Fruit fly (Drosophila melanogaster) whole organism, embryonic: ENCODE data around the gene CG15764.
A peak's percentile ranks its signal among the peaks of the same experiment; 100 is the strongest.

ENCODE experiments used
- Adf1 ChIP-seq: fragments of 200-800 bp; sonication (Bioruptor generic); IDR thresholded peaks from 2 replicates; pipeline ENCODE4 v1.3.6; 2022; ENCODE audit warnings: missing biosample characterization, missing genetic modification characterization
- CG10979 ChIP-seq: fragments of 200-800 bp; sonication (Bioruptor generic); optimal IDR thresholded peaks from 2 replicates; lab custom pipeline; 2018; ENCODE audit warnings: missing biosample characterization, mild to moderate bottlenecking, missing genetic modification characterization, moderate library complexity
- CG11085 ChIP-seq: fragments of 200-800 bp; sonication (Bioruptor generic); IDR thresholded peaks from 2 replicates; pipeline ENCODE4 v1.3.6; 2022; ENCODE audit warnings: missing biosample characterization, missing genetic modification characterization
- CG11398 ChIP-seq: fragments of 200-800 bp; sonication (Bioruptor generic); optimal IDR thresholded peaks from 2 replicates; lab custom pipeline; 2016; ENCODE audit warnings: missing biosample characterization, missing genetic modification characterization
- CG11456 ChIP-seq: fragments of 200-800 bp; sonication (Bioruptor generic); IDR thresholded peaks from 3 replicates; pipeline ENCODE4 v1.3.6; 2022; ENCODE audit warnings: missing biosample characterization, missing genetic modification characterization
- CG12155 ChIP-seq: fragments of 200-800 bp; sonication (Bioruptor generic); optimal IDR thresholded peaks from 3 replicates; lab custom pipeline; 2016; ENCODE audit warnings: missing biosample characterization, missing genetic modification characterization
- CG12744 ChIP-seq: fragments of 200-800 bp; sonication (Bioruptor generic); optimal IDR thresholded peaks from 2 replicates; lab custom pipeline; 2016; ENCODE audit warnings: missing biosample characterization, missing genetic modification characterization
- CG15011 ChIP-seq: fragments of 200-800 bp; sonication (Bioruptor generic); optimal IDR thresholded peaks from 3 replicates; lab custom pipeline; 2018; ENCODE audit warnings: missing biosample characterization, mild to moderate bottlenecking, missing genetic modification characterization
- CG2678 ChIP-seq: fragments of 200-800 bp; sonication (Bioruptor generic); optimal IDR thresholded peaks from 3 replicates; lab custom pipeline; 2019; ENCODE audit warnings: missing biosample characterization, mild to moderate bottlenecking, missing genetic modification characterization, moderate library complexity
- CG2712 ChIP-seq: fragments of 200-800 bp; optimal IDR thresholded peaks from 3 replicates; lab custom pipeline; 2019; ENCODE audit warnings: missing biosample characterization, mild to moderate bottlenecking, missing genetic modification characterization, moderate library complexity
- CG3065 ChIP-seq: fragments of 200-800 bp; sonication (Bioruptor generic); optimal IDR thresholded peaks from 2 replicates; lab custom pipeline; 2016; ENCODE audit warnings: missing biosample characterization, missing genetic modification characterization
- CG33213 ChIP-seq: fragments of 200-800 bp; sonication (Bioruptor generic); optimal IDR thresholded peaks from 3 replicates; lab custom pipeline; 2016; ENCODE audit warnings: missing biosample characterization, missing genetic modification characterization
- CG3726 ChIP-seq: fragments of 200-800 bp; sonication (Bioruptor generic); IDR thresholded peaks from 3 replicates; pipeline ENCODE4, ENCODE4 v1.3.6; 2022; ENCODE audit warnings: missing biosample characterization, missing genetic modification characterization
- CG4730 ChIP-seq: fragments of 200-800 bp; sonication (Bioruptor generic); IDR thresholded peaks from 2 replicates; pipeline ENCODE4 v1.3.6; 2022; ENCODE audit warnings: missing biosample characterization, missing genetic modification characterization
- CG6254 ChIP-seq: fragments of 200-800 bp; sonication (Bioruptor generic); optimal IDR thresholded peaks from 3 replicates; lab custom pipeline; 2017; ENCODE audit warnings: mild to moderate bottlenecking, missing biosample characterization, missing genetic modification reagents, missing genetic modification characterization
- Dll ChIP-seq: fragments of 200-800 bp; sonication (Bioruptor generic); IDR thresholded peaks from 4 replicates; pipeline ENCODE4 v1.3.6; 2022; ENCODE audit warnings: missing biosample characterization, missing genetic modification characterization; ENCODE audit not compliant: partially characterized antibody
- E2f2 ChIP-seq: fragments of 200-800 bp; sonication (Bioruptor generic); IDR thresholded peaks from 2 replicates; pipeline ENCODE4 v1.3.6; 2022; ENCODE audit warnings: missing biosample characterization, missing genetic modification characterization
- Hmr ChIP-seq: fragments of 200-800 bp; sonication (Bioruptor generic); optimal IDR thresholded peaks from 3 replicates; lab custom pipeline; 2017; ENCODE audit warnings: mild to moderate bottlenecking, missing biosample characterization, missing genetic modification reagents, missing genetic modification characterization
- Hr3 ChIP-seq: fragments of 200-800 bp; sonication (Bioruptor generic); optimal IDR thresholded peaks from 3 replicates; lab custom pipeline; 2016; ENCODE audit warnings: missing biosample characterization, missing genetic modification characterization
- MBD-R2 ChIP-seq: fragments of 200-800 bp; sonication (Bioruptor generic); IDR thresholded peaks from 2 replicates; pipeline ENCODE4 v1.3.6; 2022; ENCODE audit warnings: missing biosample characterization, missing genetic modification characterization
- Mad ChIP-seq: fragments of 200-800 bp; sonication (Bioruptor generic); optimal IDR thresholded peaks from 2 replicates; lab custom pipeline; 2016; ENCODE audit warnings: missing biosample characterization, missing genetic modification characterization
- NfI ChIP-seq: fragments of 200-800 bp; sonication (Bioruptor generic); optimal IDR thresholded peaks from 3 replicates; lab custom pipeline; 2018; ENCODE audit warnings: missing biosample characterization, mild to moderate bottlenecking, missing genetic modification characterization, moderate library complexity
- Oaz ChIP-seq: fragments of 200-800 bp; sonication (Bioruptor generic); IDR thresholded peaks from 2 replicates; pipeline ENCODE4 v1.3.6; 2022; ENCODE audit warnings: missing biosample characterization, missing genetic modification characterization
- Ptx1 ChIP-seq: fragments of 200-800 bp; sonication (Bioruptor generic); IDR thresholded peaks from 2 replicates; pipeline ENCODE4 v1.3.6; 2022; ENCODE audit warnings: missing biosample characterization, missing genetic modification characterization
- Vsx1 ChIP-seq: fragments of 200-800 bp; sonication (Bioruptor generic); optimal IDR thresholded peaks from 2 replicates; lab custom pipeline; 2017; ENCODE audit warnings: missing biosample characterization, mild to moderate bottlenecking, missing genetic modification characterization, missing genetic modification reagents
- Xbp1 ChIP-seq: fragments of 200-800 bp; sonication (Bioruptor generic); optimal IDR thresholded peaks from 3 replicates; lab custom pipeline; 2016; ENCODE audit warnings: missing biosample characterization, mild to moderate bottlenecking, missing genetic modification characterization
- abd-A ChIP-seq: fragments of 200-800 bp; sonication (Bioruptor generic); optimal IDR thresholded peaks from 3 replicates; lab custom pipeline; 2019; ENCODE audit warnings: missing biosample characterization, mild to moderate bottlenecking, missing genetic modification characterization, moderate library complexity
- az2 ChIP-seq: fragments of 200-800 bp; sonication (Bioruptor generic); optimal IDR thresholded peaks from 3 replicates; lab custom pipeline; 2016; ENCODE audit warnings: missing biosample characterization, missing genetic modification characterization
- caup ChIP-seq: fragments of 200-800 bp; sonication (Bioruptor generic); optimal IDR thresholded peaks from 3 replicates; lab custom pipeline; 2017; ENCODE audit warnings: missing biosample characterization, mild to moderate bottlenecking, missing genetic modification characterization, moderate library complexity; ENCODE audit not compliant: severe bottlenecking
- chm ChIP-seq: fragments of 200-800 bp; sonication (Bioruptor generic); IDR thresholded peaks from 2 replicates; pipeline ENCODE4 v1.3.6; 2022; ENCODE audit warnings: missing biosample characterization, missing genetic modification characterization
- disco-r ChIP-seq: fragments of 200-800 bp; sonication (Bioruptor generic); optimal IDR thresholded peaks from 2 replicates; lab custom pipeline; 2016; ENCODE audit warnings: missing biosample characterization, missing genetic modification characterization
- dysf ChIP-seq: fragments of 200-800 bp; sonication (Bioruptor generic); IDR thresholded peaks from 3 replicates; pipeline ENCODE4 v1.3.6; 2022; ENCODE audit warnings: missing biosample characterization, missing genetic modification characterization
- ewg ChIP-seq: fragments of 200-800 bp; sonication (Bioruptor generic); optimal IDR thresholded peaks from 3 replicates; lab custom pipeline; 2017; ENCODE audit warnings: mild to moderate bottlenecking, missing biosample characterization, missing genetic modification reagents, missing genetic modification characterization
- fd64A ChIP-seq: fragments of 200-800 bp; sonication (Bioruptor generic); optimal IDR thresholded peaks from 3 replicates; lab custom pipeline; 2018; ENCODE audit warnings: missing biosample characterization, mild to moderate bottlenecking, missing genetic modification characterization
- gsb-n ChIP-seq: fragments of 200-800 bp; sonication (Bioruptor generic); optimal IDR thresholded peaks from 3 replicates; lab custom pipeline; 2018; ENCODE audit warnings: missing biosample characterization, mild to moderate bottlenecking, missing genetic modification characterization
- hb ChIP-seq: fragments of 200-800 bp; sonication (Bioruptor generic); IDR thresholded peaks from 3 replicates; pipeline ENCODE4 v1.3.6; 2022; ENCODE audit warnings: missing biosample characterization, missing genetic modification characterization; ENCODE audit not compliant: partially characterized antibody
- insv ChIP-seq, 2 experiments: fragments of 200-800 bp; sonication (Bioruptor generic); optimal IDR thresholded peaks; 3 replicates each; lab custom pipeline; 2016 to 2018; ENCODE audit warnings: missing biosample characterization in 2 of 2, missing genetic modification characterization in 2 of 2
- jigr1 ChIP-seq: fragments of 200-800 bp; sonication (Bioruptor generic); IDR thresholded peaks from 3 replicates; pipeline ENCODE4 v1.3.6; 2022; ENCODE audit warnings: missing biosample characterization, missing genetic modification characterization
- kay ChIP-seq: fragments of 200-800 bp; sonication (Bioruptor generic); optimal IDR thresholded peaks from 2 replicates; lab custom pipeline; 2016; ENCODE audit warnings: missing biosample characterization, missing genetic modification characterization
- klu ChIP-seq: fragments of 200-800 bp; sonication (Bioruptor generic); IDR thresholded peaks from 2 replicates; pipeline ENCODE4 v1.3.6; 2022; ENCODE audit warnings: missing biosample characterization, missing genetic modification characterization
- knrl ChIP-seq: fragments of 200-800 bp; sonication (Bioruptor generic); IDR thresholded peaks from 3 replicates; pipeline ENCODE4 v1.3.6; 2022; ENCODE audit warnings: missing biosample characterization, missing genetic modification characterization; ENCODE audit not compliant: partially characterized antibody
- lbe ChIP-seq: fragments of 200-800 bp; sonication (Bioruptor generic); optimal IDR thresholded peaks from 2 replicates; lab custom pipeline; 2016; ENCODE audit warnings: missing biosample characterization, mild to moderate bottlenecking, missing genetic modification characterization
- pfk ChIP-seq: fragments of 200-800 bp; sonication (Bioruptor generic); optimal IDR thresholded peaks from 2 replicates; lab custom pipeline; 2018; ENCODE audit warnings: missing biosample characterization, mild to moderate bottlenecking, missing genetic modification characterization, moderate library complexity
- psq ChIP-seq: fragments of 200-800 bp; sonication (Bioruptor generic); optimal IDR thresholded peaks from 2 replicates; lab custom pipeline; 2017; ENCODE audit warnings: missing biosample characterization, missing genetic modification characterization
- sc ChIP-seq, 3 experiments: fragments of >200 bp in 2 of 3; fragments of 200-800 bp in 1 of 3; sonication (Bioruptor generic) in 1 of 3; optimal IDR thresholded peaks; 2 replicates in 2 of 3; 3 replicates in 1 of 3; lab custom pipeline; 2017; ENCODE audit warnings: mild to moderate bottlenecking in 1 of 3, missing biosample characterization in 1 of 3, missing genetic modification characterization in 1 of 3, missing genetic modification reagents in 1 of 3
- seq ChIP-seq: fragments of 200-800 bp; sonication (Bioruptor generic); IDR thresholded peaks from 2 replicates; pipeline ENCODE4 v1.3.6; 2022; ENCODE audit warnings: missing biosample characterization, missing genetic modification characterization
- slou ChIP-seq: fragments of 200-800 bp; sonication (Bioruptor generic); optimal IDR thresholded peaks from 3 replicates; lab custom pipeline; 2016; ENCODE audit warnings: missing biosample characterization, missing genetic modification characterization
- sob ChIP-seq: fragments of 200-800 bp; sonication (Bioruptor generic); IDR thresholded peaks from 2 replicates; pipeline ENCODE4 v1.3.6; 2022; ENCODE audit warnings: missing biosample characterization, missing genetic modification characterization
- tap ChIP-seq: fragments of 200-800 bp; optimal IDR thresholded peaks from 3 replicates; lab custom pipeline; 2019; ENCODE audit warnings: missing biosample characterization, mild to moderate bottlenecking, missing genetic modification characterization, moderate library complexity
- trem ChIP-seq: fragments of 200-800 bp; optimal IDR thresholded peaks from 3 replicates; lab custom pipeline; 2019; ENCODE audit warnings: missing biosample characterization, mild to moderate bottlenecking, missing genetic modification characterization, moderate library complexity
- vvl ChIP-seq: fragments of 200-800 bp; sonication (Bioruptor generic); IDR thresholded peaks from 2 replicates; pipeline ENCODE4 v1.3.6; 2022; ENCODE audit warnings: missing biosample characterization, missing genetic modification characterization

CG15764 gene

DNA sequence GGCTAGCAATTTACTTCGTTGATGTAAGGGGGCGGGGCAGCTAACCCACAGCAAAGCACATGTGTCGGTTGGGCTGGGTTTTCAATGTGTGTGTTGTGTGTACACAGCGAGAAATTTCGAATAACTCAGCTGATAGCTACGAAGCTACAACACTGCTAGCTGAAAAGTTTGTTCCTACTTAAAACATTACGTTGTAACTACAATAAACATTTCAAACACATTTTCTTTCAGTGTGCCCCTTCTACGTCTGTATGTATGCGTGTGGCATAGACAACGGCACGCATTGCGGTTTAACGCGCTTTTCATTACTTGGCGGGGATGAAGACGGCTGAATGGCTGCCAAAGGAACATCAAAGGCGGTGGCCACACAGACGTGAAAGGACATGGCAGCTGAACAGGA is 21.4 kb upstream of the CG15764 start (continued):
- TF ChIP-seq knrl (GFP tag; lab: Robert Waterston, UW) (no peak), tap (no peak), Dll (GFP tag; lab: Robert Waterston, UW) (no peak), lbe (no peak), Ptx1 (GFP tag; lab: Robert Waterston, UW) (peak; percentile 59), Hmr (peak; percentile 45), Xbp1 (GFP tag; lab: Kevin White, UChicago) (peak; percentile 35), pfk (no peak), Adf1 (no peak), jigr1 (GFP tag; lab: Robert Waterston, UW) (no peak), sob (GFP tag; lab: Robert Waterston, UW) (peak; percentile 63), sc (optimal IDR thresholded peaks at IDR 0.05; lab: Kevin White, UChicago) (no peak), sc (GFP tag; optimal IDR thresholded peaks at IDR 0.05; lab: Kevin White, UChicago) (no peak), klu (no peak), CG12155 (GFP tag; lab: Kevin White, UChicago) (no peak), CG3065 (no peak), vvl (GFP tag; lab: Robert Waterston, UW) (peak; percentile 12; the same call in 1 of the 2 replicates), hb (GFP tag; lab: Robert Waterston, UW) (no peak), CG12744 (GFP tag; lab: Kevin White, UChicago) (no peak), CG2678 (tag; lab: Kevin White, UChicago) (peak; percentile 51), CG33213 (GFP tag; lab: Kevin White, UChicago) (no peak), gsb-n (tag; lab: Kevin White, UChicago) (no peak), Mad (no peak), insv (GFP tag; optimal IDR thresholded peaks at IDR 0.05; lab: Kevin White, UChicago) (no peak), kay (GFP tag; lab: Kevin White, UChicago) (no peak), dysf (GFP tag; lab: Robert Waterston, UW) (peak; percentile 58; the same call in 2 of the 3 replicates), CG11085 (GFP tag; lab: Robert Waterston, UW) (0 out of 2 replicates have a peak, but pooled peaks have one; percentile 25), seq (GFP tag; lab: Robert Waterston, UW) (no peak), CG11398 (GFP tag; lab: Kevin White, UChicago) (no peak), trem (tag; lab: Kevin White, UChicago) (no peak), abd-A (tag; lab: Kevin White, UChicago) (peak; percentile 54), slou (GFP tag; lab: Kevin White, UChicago) (no peak), CG4730 (peak; percentile 44; the same call in 1 of the 2 replicates), chm (GFP tag; lab: Robert Waterston, UW) (no peak), E2f2 (0 out of 2 replicates have a peak, but pooled peaks have one; percentile 8), fd64A (no peak), psq (no peak), disco-r (GFP tag; lab: Kevin White, UChicago) (no peak), CG3726 (no peak), CG2712 (tag; lab: Kevin White, UChicago) (no peak), ewg (GFP tag; lab: Kevin White, UChicago) (no peak), CG10979 (tag; lab: Kevin White, UChicago) (no peak), Vsx1 (GFP tag; lab: Kevin White, UChicago) (no peak), CG15011 (GFP tag; lab: Kevin White, UChicago) (no peak), MBD-R2 (GFP tag; lab: Robert Waterston, UW) (0 out of 2 replicates have a peak, but pooled peaks have one; percentile 12), az2 (peak; percentile 6), caup (no peak), CG11456 (GFP tag; lab: Robert Waterston, UW) (peak; percentile 48; the same call in 1 of the 3 replicates), NfI (GFP tag; lab: Kevin White, UChicago) (peak; percentile 11), Hr3 (no peak), Oaz (GFP tag; lab: Robert Waterston, UW) (0 out of 2 replicates have a peak, but pooled peaks have one; percentile 9), CG6254 (GFP tag; lab: Kevin White, UChicago) (no peak)
